Worm (Caenorhabditis elegans): ENCODE measurements around the gene ckb-3.
A peak's percentile ranks its signal among the peaks of the same experiment; 100 is the strongest.
"Not testable (repeated sequence)": the region's sequence is repeated elsewhere in the genome, so short reads cannot be mapped to it uniquely, and the experiment has no call there.

ckb-3 gene

ce11 chrIII:4369381-4369809, 1.3 kb upstream of the ckb-3 start (continued):
- TF ChIP-seq fax-1 (tag; optimal IDR thresholded peaks at IDR 0.05) = peak; percentile 20
- peak; percentile 56 for TF ChIP-seq sdc-2 (tag; optimal IDR thresholded peaks at IDR 0.05)
- TF ChIP-seq ref-2 (tag; optimal IDR thresholded peaks at IDR 0.05) = peak; percentile 57
- peak; percentile 26 for TF ChIP-seq nfya-1 (tag; optimal IDR thresholded peaks at IDR 0.05)
- peak; percentile 48 for TF ChIP-seq rnt-1 (tag; optimal IDR thresholded peaks at IDR 0.05)
- TF ChIP-seq K02D7.2 (tag; optimal IDR thresholded peaks at IDR 0.05) = peak; percentile 44
- TF ChIP-seq ttx-3 (tag; optimal IDR thresholded peaks at IDR 0.05) = peak; percentile 61

ce11 chrIII:4372894-4373293, 2.2 kb downstream of the ckb-3 start:
- no peak for TF ChIP-seq pat-9 (tag; optimal IDR thresholded peaks at IDR 0.05)
- TF ChIP-seq syd-9 (tag; optimal IDR thresholded peaks at IDR 0.05) = no peak

ce11 chrIII:4374854-4375253, 4.2 kb downstream of the ckb-3 start, which contains the start of gene pals-26:
Gene pals-26 (plus strand): TSS chrIII:4375154.
- TF ChIP-seq gmeb-2 (tag; optimal IDR thresholded peaks at IDR 0.05) = no peak
- no peak for TF ChIP-seq sox-2 (GFP tag; IDR thresholded peaks at IDR 0.05)
- TF ChIP-seq nfya-1 (tag; optimal IDR thresholded peaks at IDR 0.05) = no peak
- no peak for TF ChIP-seq hlh-13 (GFP tag; optimal IDR thresholded peaks at IDR 0.05)
- TF ChIP-seq ceh-24 (tag; optimal IDR thresholded peaks at IDR 0.05) = no peak

ce11 chrIII:4378600-4379293, 8.1 kb downstream of the ckb-3 start:
- TF ChIP-seq K02D7.2 (tag; optimal IDR thresholded peaks at IDR 0.05) = peak; percentile 55
- TF ChIP-seq gmeb-2 (tag; optimal IDR thresholded peaks at IDR 0.05) = peak; percentile 60
- peak; percentile 55; the same call in 1 of the 2 replicates for TF ChIP-seq unc-3 (GFP tag; conservative IDR thresholded peaks at IDR 0.05)
- not testable (repeated sequence) for TF ChIP-seq unc-3 (tag; optimal IDR thresholded peaks at IDR 0.05)
- TF ChIP-seq zip-5 (tag; optimal IDR thresholded peaks at IDR 0.05) = peak; percentile 10
- peak; percentile 47 for TF ChIP-seq ref-2 (tag; optimal IDR thresholded peaks at IDR 0.05)
- TF ChIP-seq ceh-14 (tag; optimal IDR thresholded peaks at IDR 0.05) = peak; percentile 39
- TF ChIP-seq syd-9 (tag; optimal IDR thresholded peaks at IDR 0.05) = peak; percentile 62
- TF ChIP-seq sox-4 (tag; optimal IDR thresholded peaks at IDR 0.05) = peak; percentile 54
- peak; percentile 15 for TF ChIP-seq rnt-1 (tag; optimal IDR thresholded peaks at IDR 0.05)
- TF ChIP-seq sdc-2 (tag; optimal IDR thresholded peaks at IDR 0.05) = peak; percentile 40
- peak; percentile 31 for TF ChIP-seq ttx-3 (tag; optimal IDR thresholded peaks at IDR 0.05)
- TF ChIP-seq K09A11.1 (tag; optimal IDR thresholded peaks at IDR 0.05; ENCODE audit: insufficient read depth) = peak; percentile 28
- TF ChIP-seq hlh-15 (tag; optimal IDR thresholded peaks at IDR 0.05) = peak; percentile 18
- peak; percentile 69; the same call in 1 of the 2 replicates for TF ChIP-seq ceh-45 (GFP tag; IDR thresholded peaks at IDR 0.05)
- peak; percentile 69 for TF ChIP-seq madf-2 (tag; optimal IDR thresholded peaks at IDR 0.05)
- TF ChIP-seq tbx-2 (tag; optimal IDR thresholded peaks at IDR 0.05) = peak; percentile 51
- peak; percentile 69 for TF ChIP-seq sox-2 (GFP tag; IDR thresholded peaks at IDR 0.05)
- TF ChIP-seq pat-9 (tag; optimal IDR thresholded peaks at IDR 0.05) = peak; percentile 39
- peak; percentile 44 for TF ChIP-seq nfya-1 (tag; optimal IDR thresholded peaks at IDR 0.05)
- peak; percentile 70 for TF ChIP-seq ceh-31 (tag; optimal IDR thresholded peaks at IDR 0.05)
- TF ChIP-seq elt-2 (tag; optimal IDR thresholded peaks at IDR 0.05) = peak; percentile 41
- TF ChIP-seq ceh-2 (tag; optimal IDR thresholded peaks at IDR 0.05) = peak; percentile 7
- peak; percentile 43 for TF ChIP-seq C08G9.2 (tag; optimal IDR thresholded peaks at IDR 0.05)
- peak; percentile 52 for TF ChIP-seq Y22D7AL.16 (tag; optimal IDR thresholded peaks at IDR 0.05)
- peak; percentile 32 for TF ChIP-seq lin-11 (tag; optimal IDR thresholded peaks at IDR 0.05)
- peak; percentile 48 for TF ChIP-seq fax-1 (tag; optimal IDR thresholded peaks at IDR 0.05)
- TF ChIP-seq ceh-34 (tag; optimal IDR thresholded peaks at IDR 0.05) = peak; percentile 56
- TF ChIP-seq ceh-19 (GFP tag; optimal IDR thresholded peaks at IDR 0.05) = peak; percentile 37
- peak; percentile 54 for TF ChIP-seq che-1 (tag; optimal IDR thresholded peaks at IDR 0.05)
- TF ChIP-seq T23F11.4 (GFP tag; optimal IDR thresholded peaks at IDR 0.05) = peak; percentile 67
- peak; percentile 68 for TF ChIP-seq C38D4.7 (GFP tag; optimal IDR thresholded peaks at IDR 0.05)
- peak; percentile 28 for TF ChIP-seq ceh-48 (tag; optimal IDR thresholded peaks at IDR 0.05)
- peak; percentile 6 for TF ChIP-seq ets-4 (tag; optimal IDR thresholded peaks at IDR 0.05)
- TF ChIP-seq ahr-1 (tag; optimal IDR thresholded peaks at IDR 0.05) = peak; percentile 43
- peak; percentile 4 for TF ChIP-seq hlh-6 (tag; optimal IDR thresholded peaks at IDR 0.05)
- peak; percentile 87 for TF ChIP-seq ceh-18 (tag; optimal IDR thresholded peaks at IDR 0.05)
- peak; percentile 39 for TF ChIP-seq ceh-24 (tag; optimal IDR thresholded peaks at IDR 0.05)
- peak; percentile 10 for TF ChIP-seq hlh-8 (tag; optimal IDR thresholded peaks at IDR 0.05)
- TF ChIP-seq pha-2 (tag; optimal IDR thresholded peaks at IDR 0.05) = peak; percentile 77
- peak; percentile 12 for TF ChIP-seq dmd-4 (tag; optimal IDR thresholded peaks at IDR 0.05; ENCODE audit: borderline replicate concordance)

Data from whole organism, late embryonic.